Worm (Caenorhabditis elegans) whole organism, early embryonic: ENCODE measurements around the gene twk-20.
A peak's percentile ranks its signal among the peaks of the same experiment; 100 is the strongest.

ENCODE experiments used
- B0310.2 ChIP-seq: sonication (generic microtip); optimal IDR thresholded peaks from 2 replicates; lab custom pipeline; 2016; ENCODE audit warnings: mild to moderate bottlenecking, missing genetic modification characterization, missing compliant biosample characterization
- F13C5.2 ChIP-seq: sonication (generic microtip); optimal IDR thresholded peaks from 2 replicates; lab custom pipeline; 2017; ENCODE audit warnings: mild to moderate bottlenecking, missing genetic modification characterization, inconsistent platforms, missing compliant biosample characterization
- aly-1 ChIP-seq: sonication (generic microtip); optimal IDR thresholded peaks from 2 replicates; lab custom pipeline; 2016; ENCODE audit warnings: missing genetic modification characterization, missing compliant biosample characterization
- ama-1 ChIP-seq: fragments of 150-350 bp; optimal IDR thresholded peaks from 2 replicates; lab custom pipeline; 2014
- ceh-13 ChIP-seq: fragments of 200-800 bp; sonication (Bioruptor generic); optimal IDR thresholded peaks from 2 replicates; lab custom pipeline; 2018; ENCODE audit warnings: mild to moderate bottlenecking, missing genetic modification characterization, missing compliant biosample characterization
- ceh-36 ChIP-seq: sonication (generic microtip); optimal IDR thresholded peaks from 2 replicates; lab custom pipeline; 2016; ENCODE audit warnings: missing genetic modification characterization, inconsistent platforms, missing compliant biosample characterization
- ets-7 ChIP-seq: sonication (generic microtip); optimal IDR thresholded peaks from 2 replicates; lab custom pipeline; 2016; ENCODE audit warnings: missing genotype, missing genetic modification characterization, missing compliant biosample characterization
- flt-1 ChIP-seq: fragments of 200-800 bp; sonication (Bioruptor generic); IDR thresholded peaks from 2 replicates; pipeline ENCODE4 v1.3.6; 2022; ENCODE audit warnings: missing genetic modification characterization, missing compliant biosample characterization
- hmbx-1 ChIP-seq: sonication (generic microtip); optimal IDR thresholded peaks from 2 replicates; lab custom pipeline; 2016; ENCODE audit warnings: mild to moderate bottlenecking, missing genetic modification characterization, missing compliant biosample characterization
- hmg-4 ChIP-seq: fragments of 200-800 bp; sonication (Bioruptor generic); optimal IDR thresholded peaks from 2 replicates; lab custom pipeline; 2018; ENCODE audit warnings: mild to moderate bottlenecking, missing genetic modification characterization, missing compliant biosample characterization
- hnd-1 ChIP-seq: sonication (generic microtip); optimal IDR thresholded peaks from 2 replicates; lab custom pipeline; 2016; ENCODE audit warnings: missing genetic modification characterization, missing compliant biosample characterization
- pes-1 ChIP-seq: fragments of 200-800 bp; sonication (Bioruptor generic); IDR thresholded peaks from 2 replicates; pipeline ENCODE4 v1.3.6; 2022; ENCODE audit warnings: missing genetic modification reagents, missing genetic modification characterization, missing compliant biosample characterization
- scrt-1 ChIP-seq: fragments of 200-800 bp; sonication (Bioruptor generic); IDR thresholded peaks from 2 replicates; pipeline ENCODE4 v1.3.6; 2022; ENCODE audit warnings: missing genetic modification characterization, missing compliant biosample characterization
- sea-1 ChIP-seq: fragments of 200-800 bp; sonication (Bioruptor generic); conservative IDR thresholded peaks from 2 replicates; pipeline ENCODE4 v1.3.6; 2022; ENCODE audit warnings: missing genetic modification characterization, missing compliant biosample characterization
- tbx-11 ChIP-seq: fragments of 200-800 bp; sonication (Bioruptor generic); IDR thresholded peaks from 2 replicates; pipeline ENCODE4 v1.3.6; 2022; ENCODE audit warnings: missing genetic modification characterization, missing compliant biosample characterization
- tbx-37 ChIP-seq: fragments of 200-800 bp; sonication (Bioruptor generic); conservative IDR thresholded peaks from 2 replicates; pipeline ENCODE4 v1.3.6; 2022; ENCODE audit warnings: missing genetic modification reagents, missing genetic modification characterization, missing compliant biosample characterization
- tra-4 ChIP-seq: sonication (generic microtip); optimal IDR thresholded peaks from 2 replicates; lab custom pipeline; 2017; ENCODE audit warnings: missing genetic modification characterization, missing compliant biosample characterization

twk-20 gene

ce11 chrX:13647305-13647704 lies 7.6 kb downstream of the twk-20 start, which contains the start of gene C40C9.3:
C40C9.3 (plus strand) TSS chrX:13647605.
- no peak for TF ChIP-seq sea-1 (GFP tag; lab: Robert Waterston, UW)
- no peak for TF ChIP-seq ceh-13 (GFP tag; lab: Kevin White, UChicago)
- no peak for TF ChIP-seq pes-1 (GFP tag; lab: Robert Waterston, UW)
- no peak for TF ChIP-seq flt-1 (GFP tag; lab: Robert Waterston, UW)

DNA sequence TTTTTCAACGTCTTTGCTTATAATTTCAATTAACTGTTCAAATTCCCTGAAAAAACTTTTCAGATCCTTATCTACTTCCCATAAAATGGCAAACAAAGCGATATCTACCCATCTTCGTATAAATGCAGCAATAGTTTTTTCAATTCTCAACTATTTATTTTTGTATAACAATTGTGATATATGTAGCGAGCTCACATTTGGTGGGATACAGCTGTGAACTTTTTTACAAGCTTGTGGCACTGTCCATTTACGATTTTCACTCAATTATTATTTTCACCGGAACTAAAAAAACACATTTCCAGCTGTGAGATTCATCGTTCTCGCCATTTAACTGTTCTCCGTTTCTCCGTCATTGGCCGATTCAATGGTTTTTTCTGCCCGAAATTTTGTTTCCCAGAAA lies 11.1 kb downstream of the twk-20 start, which contains the start of gene C40C9.4:
Gene C40C9.4, plus strand, starts transcription at position 301 of the 400 bp plus-strand sequence.
- no peak for TF ChIP-seq pes-1 (GFP tag; lab: Robert Waterston, UW)
- no peak for TF ChIP-seq ama-1
- TF ChIP-seq tra-4 (tag; lab: Kevin White, UChicago), result no peak
- no peak for TF ChIP-seq ceh-13 (GFP tag; lab: Kevin White, UChicago)
- no peak for TF ChIP-seq tbx-11 (GFP tag; lab: Robert Waterston, UW)
- no peak for TF ChIP-seq tbx-37
- no peak for TF ChIP-seq hnd-1
- no peak for TF ChIP-seq B0310.2 (tag; lab: Kevin White, UChicago)
- TF ChIP-seq scrt-1 (GFP tag; lab: Robert Waterston, UW), result no peak
- TF ChIP-seq aly-1 (tag; lab: Kevin White, UChicago), result no peak
- TF ChIP-seq flt-1 (GFP tag; lab: Robert Waterston, UW), result no peak
- TF ChIP-seq sea-1 (GFP tag; lab: Robert Waterston, UW), result no peak

DNA sequence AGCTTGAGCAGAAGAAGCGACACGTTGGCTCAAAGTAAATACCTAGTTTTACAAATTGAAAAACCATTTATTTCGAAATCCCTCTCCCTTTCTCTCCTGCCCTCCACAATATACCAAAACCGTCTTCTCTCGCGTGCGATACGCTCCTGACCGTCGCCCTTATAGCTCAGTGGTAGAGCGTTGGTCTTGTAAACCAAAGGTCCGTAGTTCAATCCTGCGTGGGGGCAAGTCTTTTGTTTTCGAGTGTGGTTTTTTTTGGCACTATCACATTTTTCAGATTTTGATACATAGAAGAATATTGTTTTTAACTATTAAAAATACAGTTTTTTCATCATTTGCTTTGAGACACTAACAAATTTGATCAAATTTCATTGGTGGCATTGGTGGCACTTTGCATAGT lies 13.9 kb downstream of the twk-20 start:
- TF ChIP-seq tbx-37, result peak; percentile 72
- TF ChIP-seq B0310.2 (tag; lab: Kevin White, UChicago), result peak; percentile 58
- TF ChIP-seq tra-4 (tag; lab: Kevin White, UChicago), result no peak
- peak; percentile 53 for TF ChIP-seq hmg-4
- peak; percentile 82 for TF ChIP-seq sea-1 (GFP tag; lab: Robert Waterston, UW)
- no peak for TF ChIP-seq ets-7
- TF ChIP-seq F13C5.2 (tag; lab: Kevin White, UChicago), result no peak
- peak; percentile 80 for TF ChIP-seq scrt-1 (GFP tag; lab: Robert Waterston, UW)
- TF ChIP-seq hnd-1, result peak; percentile 45
- TF ChIP-seq hmbx-1 (tag; lab: Kevin White, UChicago), result no peak
- TF ChIP-seq ceh-13 (GFP tag; lab: Kevin White, UChicago), result peak; percentile 8
- TF ChIP-seq ceh-36 (tag; lab: Kevin White, UChicago), result peak; percentile 61
- peak; percentile 69; the same call in 1 of the 2 replicates for TF ChIP-seq tbx-11 (GFP tag; lab: Robert Waterston, UW)
- peak; percentile 87 for TF ChIP-seq pes-1 (GFP tag; lab: Robert Waterston, UW)
- peak; percentile 19 for TF ChIP-seq aly-1 (tag; lab: Kevin White, UChicago)
- peak; percentile 74 for TF ChIP-seq flt-1 (GFP tag; lab: Robert Waterston, UW)
- no peak for TF ChIP-seq ama-1

- no peak for TF ChIP-seq tra-4 (tag; lab: Kevin White, UChicago)
- TF ChIP-seq hnd-1, result no peak
- TF ChIP-seq ama-1, result no peak
- TF ChIP-seq ets-7, result no peak
- TF ChIP-seq hmbx-1 (tag; lab: Kevin White, UChicago), result no peak
- TF ChIP-seq scrt-1 (GFP tag; lab: Robert Waterston, UW), result no peak
- TF ChIP-seq F13C5.2 (tag; lab: Kevin White, UChicago), result no peak
- TF ChIP-seq tbx-37, result no peak
These were observed 14.6 kb downstream of the twk-20 start for ce11 chrX:13654276-13654675.

- TF ChIP-seq scrt-1 (GFP tag; lab: Robert Waterston, UW) (no peak), hnd-1 (no peak), tbx-37 (no peak), ama-1 (no peak), ceh-36 (tag; lab: Kevin White, UChicago) (no peak), tra-4 (tag; lab: Kevin White, UChicago) (no peak), flt-1 (GFP tag; lab: Robert Waterston, UW) (no peak), F13C5.2 (tag; lab: Kevin White, UChicago) (no peak), aly-1 (tag; lab: Kevin White, UChicago) (no peak), pes-1 (GFP tag; lab: Robert Waterston, UW) (no peak), sea-1 (GFP tag; lab: Robert Waterston, UW) (no peak), hmg-4 (no peak)
These were observed 16.1 kb downstream of the twk-20 start for ce11 chrX:13655769-13656168.

- TF ChIP-seq B0310.2 (tag; lab: Kevin White, UChicago), result no peak
- TF ChIP-seq hmg-4, result no peak
- no peak for TF ChIP-seq ets-7
- TF ChIP-seq hnd-1, result no peak
- TF ChIP-seq ceh-13 (GFP tag; lab: Kevin White, UChicago), result no peak
- no peak for TF ChIP-seq F13C5.2 (tag; lab: Kevin White, UChicago)
- no peak for TF ChIP-seq ama-1
- TF ChIP-seq scrt-1 (GFP tag; lab: Robert Waterston, UW), result no peak
- TF ChIP-seq tbx-11 (GFP tag; lab: Robert Waterston, UW), result no peak
- TF ChIP-seq ceh-36 (tag; lab: Kevin White, UChicago), result no peak
- TF ChIP-seq tra-4 (tag; lab: Kevin White, UChicago), result no peak
- TF ChIP-seq flt-1 (GFP tag; lab: Robert Waterston, UW), result no peak
- no peak for TF ChIP-seq hmbx-1 (tag; lab: Kevin White, UChicago)
- TF ChIP-seq aly-1 (tag; lab: Kevin White, UChicago), result no peak
- no peak for TF ChIP-seq tbx-37
- no peak for TF ChIP-seq pes-1 (GFP tag; lab: Robert Waterston, UW)
- no peak for TF ChIP-seq sea-1 (GFP tag; lab: Robert Waterston, UW)
These were observed 20.5 kb downstream of the twk-20 start, which contains the start of gene C04A11.1 for ce11 chrX:13660206-13660605. C04A11.1 (plus strand) TSS chrX:13660506.
